Worm (Caenorhabditis elegans) whole organism, L1 larva: Measurements from ENCODE around the gene col-20.

Experiments used
- C34B4.2 ChIP-seq: sonication (generic microtip); optimal IDR thresholded peaks from 2 replicates; lab custom pipeline; 2017; ENCODE audit warnings: mild to moderate bottlenecking, missing genetic modification characterization, missing compliant biosample characterization
- F16B12.6 ChIP-seq: fragments of 150-350 bp; optimal IDR thresholded peaks from 2 replicates; lab custom pipeline; 2014; ENCODE audit warnings: missing biosample characterization, missing genetic modification characterization
- Y116A8C.19 ChIP-seq: sonication (generic microtip); optimal IDR thresholded peaks from 2 replicates; lab custom pipeline; 2016; ENCODE audit warnings: missing compliant biosample characterization, missing genetic modification characterization, borderline replicate concordance
- aly-2 ChIP-seq: fragments of 150-350 bp; optimal IDR thresholded peaks from 2 replicates; lab custom pipeline; 2014; ENCODE audit warnings: missing biosample characterization, missing genetic modification characterization
- blmp-1 ChIP-seq: fragments of 150-350 bp; optimal IDR thresholded peaks from 2 replicates; lab custom pipeline; 2014; ENCODE audit warnings: missing biosample characterization, missing genetic modification characterization
- ceh-8 ChIP-seq: fragments of 200-800 bp; sonication (Bioruptor generic); optimal IDR thresholded peaks from 2 replicates; lab custom pipeline; 2018; ENCODE audit warnings: mild to moderate bottlenecking, missing genetic modification characterization, moderate library complexity, missing compliant biosample characterization
- ceh-82 ChIP-seq, 3 experiments: fragments of 150-350 bp in 1 of 3; sonication (generic microtip) in 2 of 3; optimal IDR thresholded peaks; 2 replicates each; lab custom pipeline; 2014 to 2017; ENCODE audit warnings: missing biosample characterization in 3 of 3, missing genetic modification characterization in 3 of 3
- ceh-88 ChIP-seq: fragments of 200-800 bp; sonication (Bioruptor generic); IDR thresholded peaks from 2 replicates; pipeline ENCODE4 v1.3.6; 2022; ENCODE audit warnings: missing genetic modification characterization, missing compliant biosample characterization
- ceh-90 ChIP-seq: sonication (generic microtip); optimal IDR thresholded peaks from 2 replicates; lab custom pipeline; 2016; ENCODE audit warnings: missing genetic modification characterization, missing compliant biosample characterization
- ces-1 ChIP-seq: fragments of 150-350 bp; optimal IDR thresholded peaks from 2 replicates; lab custom pipeline; 2014; ENCODE audit warnings: missing biosample characterization, missing genetic modification reagents, missing genetic modification characterization
- dpl-1 ChIP-seq, 3 experiments: fragments of 150-350 bp in 2 of 3; sonication (generic microtip) in 1 of 3; optimal IDR thresholded peaks; 2 replicates each; lab custom pipeline; 2014 to 2017; ENCODE audit warnings: missing biosample characterization in 3 of 3, missing genetic modification characterization in 3 of 3, missing genetic modification reagents in 3 of 3
- dsc-1 ChIP-seq: sonication (generic microtip); optimal IDR thresholded peaks from 2 replicates; lab custom pipeline; 2016; ENCODE audit warnings: mild to moderate bottlenecking, missing genetic modification characterization, missing compliant biosample characterization
- efl-1 ChIP-seq, 4 experiments: fragments of 150-350 bp; optimal IDR thresholded peaks in 3 of 4; peaks in 1 of 4; 1 replicate in 1 of 4; 2 replicates in 3 of 4; lab custom pipeline; 2014; ENCODE audit warnings: missing biosample characterization in 2 of 4, missing genetic modification characterization in 2 of 4, missing genetic modification reagents in 2 of 4
- egl-13 ChIP-seq: sonication (generic microtip); optimal IDR thresholded peaks from 2 replicates; lab custom pipeline; 2016; ENCODE audit warnings: missing genotype, missing genetic modification reagents, missing genetic modification characterization, missing compliant biosample characterization
- elt-3 ChIP-seq, 6 experiments: fragments of 150-350 bp in 1 of 6; sonication (generic microtip); optimal IDR thresholded peaks; 2 replicates each; lab custom pipeline; 2017 to 2018; ENCODE audit warnings: missing biosample characterization in 6 of 6, missing genetic modification characterization in 6 of 6, inconsistent platforms in 1 of 6
- fkh-10 ChIP-seq: sonication (generic microtip); optimal IDR thresholded peaks from 2 replicates; lab custom pipeline; 2017; ENCODE audit warnings: missing biosample characterization, missing genetic modification reagents, missing genetic modification characterization
- fkh-4 ChIP-seq: sonication (generic microtip); optimal IDR thresholded peaks from 2 replicates; lab custom pipeline; 2016; ENCODE audit warnings: missing compliant biosample characterization, missing genetic modification characterization, borderline replicate concordance
- fos-1 ChIP-seq: fragments of 150-350 bp; optimal IDR thresholded peaks from 2 replicates; lab custom pipeline; 2014; ENCODE audit warnings: missing biosample characterization, missing genetic modification characterization
- hlh-4 ChIP-seq: sonication (generic microtip); optimal IDR thresholded peaks from 2 replicates; lab custom pipeline; 2016; ENCODE audit warnings: mild to moderate bottlenecking, missing genetic modification characterization, missing compliant biosample characterization
- isw-1 ChIP-seq: fragments of 200-800 bp; sonication (Bioruptor generic); IDR thresholded peaks from 2 replicates; pipeline ENCODE4 v1.3.6; 2022; ENCODE audit warnings: missing genetic modification characterization, missing compliant biosample characterization
- lin-14 ChIP-seq: fragments of 200-800 bp; sonication (Bioruptor generic); optimal IDR thresholded peaks from 2 replicates; lab custom pipeline; 2018; ENCODE audit warnings: mild to moderate bottlenecking, missing genetic modification characterization, moderate library complexity, missing compliant biosample characterization
- lin-39 ChIP-seq: fragments of 150-350 bp; optimal IDR thresholded peaks from 2 replicates; lab custom pipeline; 2014; ENCODE audit warnings: missing biosample characterization, missing genetic modification reagents, missing genetic modification characterization
- lir-3 ChIP-seq: sonication (generic microtip); optimal IDR thresholded peaks from 2 replicates; lab custom pipeline; 2016; ENCODE audit warnings: mild to moderate bottlenecking, missing genetic modification characterization, moderate library complexity, missing compliant biosample characterization; ENCODE audit not compliant: poor library complexity
- mab-9 ChIP-seq: fragments of 200-800 bp; sonication (Bioruptor generic); IDR thresholded peaks from 2 replicates; pipeline ENCODE4 v1.3.6; 2022; ENCODE audit warnings: missing genetic modification reagents, missing genetic modification characterization, missing compliant biosample characterization
- mdl-1 ChIP-seq, 2 experiments: fragments of 150-350 bp; optimal IDR thresholded peaks; 2 replicates each; lab custom pipeline; 2014 to 2017; ENCODE audit warnings: missing biosample characterization in 2 of 2, missing genetic modification characterization in 2 of 2, inconsistent platforms in 1 of 2
- nhr-11 ChIP-seq: fragments of 150-350 bp; optimal IDR thresholded peaks from 2 replicates; lab custom pipeline; 2014; ENCODE audit warnings: missing biosample characterization, missing genetic modification characterization
- nhr-12 ChIP-seq: sonication (generic microtip); optimal IDR thresholded peaks from 2 replicates; lab custom pipeline; 2017; ENCODE audit warnings: missing biosample characterization, missing genetic modification characterization
- nhr-19 ChIP-seq: fragments of 200-800 bp; sonication (Bioruptor generic); conservative IDR thresholded peaks from 2 replicates; pipeline ENCODE4 v1.3.6; 2022; ENCODE audit warnings: missing genetic modification characterization, missing compliant biosample characterization
- nhr-20 ChIP-seq: sonication (generic microtip); optimal IDR thresholded peaks from 2 replicates; lab custom pipeline; 2016; ENCODE audit warnings: mild to moderate bottlenecking, missing genetic modification characterization, missing compliant biosample characterization
- pax-3 ChIP-seq: fragments of 200-800 bp; sonication (Bioruptor generic); optimal IDR thresholded peaks from 2 replicates; lab custom pipeline; 2018; ENCODE audit warnings: mild to moderate bottlenecking, missing genetic modification characterization, moderate library complexity, missing compliant biosample characterization
- rnt-1 ChIP-seq: sonication (generic microtip); optimal IDR thresholded peaks from 2 replicates; lab custom pipeline; 2016; ENCODE audit warnings: mild to moderate bottlenecking, missing genetic modification characterization, moderate library complexity, missing compliant biosample characterization
- skn-1 ChIP-seq: fragments of 150-350 bp; optimal IDR thresholded peaks from 2 replicates; lab custom pipeline; 2014; ENCODE audit warnings: missing biosample characterization, missing genetic modification characterization
- sox-4 ChIP-seq: sonication (generic microtip); optimal IDR thresholded peaks from 2 replicates; lab custom pipeline; 2016; ENCODE audit warnings: missing genetic modification characterization, missing compliant biosample characterization
- sptf-1 ChIP-seq: fragments of 150-350 bp; optimal IDR thresholded peaks from 2 replicates; lab custom pipeline; 2014; ENCODE audit warnings: missing biosample characterization, missing genetic modification characterization
- sup-37 ChIP-seq: fragments of 200-800 bp; sonication (Bioruptor generic); optimal IDR thresholded peaks from 2 replicates; lab custom pipeline; 2018; ENCODE audit warnings: mild to moderate bottlenecking, missing genetic modification characterization, missing compliant biosample characterization
- tlp-1 ChIP-seq: fragments of 150-350 bp; optimal IDR thresholded peaks from 2 replicates; lab custom pipeline; 2014; ENCODE audit warnings: missing biosample characterization, missing genetic modification characterization
- unc-130 ChIP-seq: fragments of 150-350 bp; optimal IDR thresholded peaks from 2 replicates; lab custom pipeline; 2017; ENCODE audit warnings: missing biosample characterization, missing genetic modification characterization, inconsistent platforms
- unc-86 ChIP-seq: sonication (generic microtip); optimal IDR thresholded peaks from 2 replicates; lab custom pipeline; 2016; ENCODE audit warnings: missing genetic modification characterization, missing compliant biosample characterization
- unc-98 ChIP-seq: fragments of 200-800 bp; sonication (Bioruptor generic); IDR thresholded peaks from 2 replicates; pipeline ENCODE4 v1.3.6; 2022; ENCODE audit warnings: missing genetic modification characterization, missing compliant biosample characterization
- vab-15 ChIP-seq: sonication (generic microtip); optimal IDR thresholded peaks from 2 replicates; lab custom pipeline; 2017; ENCODE audit warnings: missing genotype, mild to moderate bottlenecking, missing genetic modification characterization, missing compliant biosample characterization
- xbp-1 ChIP-seq: sonication (generic microtip); optimal IDR thresholded peaks from 2 replicates; lab custom pipeline; 2016; ENCODE audit warnings: missing genetic modification characterization, missing compliant biosample characterization
- zag-1 ChIP-seq: fragments of 150-350 bp; optimal IDR thresholded peaks from 2 replicates; lab custom pipeline; 2014; ENCODE audit warnings: missing biosample characterization, missing genetic modification characterization
- ztf-4 ChIP-seq: fragments of 150-350 bp; optimal IDR thresholded peaks from 2 replicates; lab custom pipeline; 2014; ENCODE audit warnings: missing biosample characterization, missing genetic modification characterization

The col-20 gene

DNA sequence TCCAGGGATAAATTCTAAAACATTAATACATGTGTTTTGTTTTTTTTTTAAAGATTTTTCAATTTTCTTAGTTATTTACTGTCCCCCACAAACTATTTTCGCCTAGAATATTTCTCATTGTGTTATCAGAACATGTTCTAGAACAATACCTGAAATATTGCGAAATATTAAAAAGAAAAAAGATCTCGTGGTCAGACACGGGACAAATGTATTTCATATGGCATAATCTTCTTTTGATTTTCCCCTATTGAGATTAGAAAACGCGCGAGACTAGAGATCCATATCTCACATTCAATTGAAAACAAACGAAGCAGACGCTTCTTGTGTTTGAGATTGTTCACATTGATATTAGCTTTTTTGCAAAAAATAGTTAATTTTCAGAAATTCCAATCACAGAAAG, 14.5 kb downstream of the col-20 start (continued):
- no peak for TF ChIP-seq sptf-1 (tag; lab: Kevin White, UChicago)
- no peak for TF ChIP-seq unc-130 (tag; lab: Kevin White, UChicago)
- no peak for TF ChIP-seq ceh-82 (tag; optimal IDR thresholded peaks at IDR 0.05; lab: Kevin White, UChicago)

DNA sequence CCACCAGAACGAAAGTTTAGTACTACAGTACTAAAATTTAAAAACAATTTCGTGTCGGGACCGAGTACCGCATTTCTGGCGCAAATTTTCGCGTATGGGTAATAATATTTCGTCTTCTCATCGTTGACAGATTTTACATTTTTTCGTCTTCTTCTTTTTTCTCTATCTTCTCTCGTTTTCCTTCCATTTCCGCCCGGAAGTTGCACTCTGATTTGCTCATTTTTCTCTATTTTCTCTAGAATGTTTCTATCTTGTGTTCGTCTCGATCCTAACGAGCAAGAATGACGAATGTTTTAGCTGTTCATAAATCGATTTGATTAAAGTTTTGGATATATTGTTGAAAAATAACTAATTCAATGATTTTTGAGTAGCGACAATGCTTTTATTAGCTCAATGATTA, 15.1 kb downstream of the col-20 start:
- TF ChIP-seq isw-1 (GFP tag; lab: Robert Waterston, UW) (0 out of 2 replicates have a peak, but pooled peaks have one; percentile 1), C34B4.2 (tag; lab: Kevin White, UChicago) (no peak), elt-3 (tag; optimal IDR thresholded peaks at IDR 0.05; lab: Kevin White, UChicago) (no peak), rnt-1 (tag; lab: Kevin White, UChicago) (peak; percentile 5), fkh-4 (no peak), efl-1 (optimal IDR thresholded peaks at IDR 0.05; lab: Kevin White, UChicago) (peak in 1 of 2 experiments; percentile 14), efl-1 (GFP tag; optimal IDR thresholded peaks at IDR 0.05 in 1 of 2; lab: Kevin White, UChicago) (no peak), lin-14 (peak; percentile 65), nhr-20 (tag; lab: Kevin White, UChicago) (no peak), nhr-11 (tag; lab: Kevin White, UChicago) (no peak), dsc-1 (tag; lab: Kevin White, UChicago) (no peak), fkh-10 (GFP tag; lab: Kevin White, UChicago) (no peak)

DNA sequence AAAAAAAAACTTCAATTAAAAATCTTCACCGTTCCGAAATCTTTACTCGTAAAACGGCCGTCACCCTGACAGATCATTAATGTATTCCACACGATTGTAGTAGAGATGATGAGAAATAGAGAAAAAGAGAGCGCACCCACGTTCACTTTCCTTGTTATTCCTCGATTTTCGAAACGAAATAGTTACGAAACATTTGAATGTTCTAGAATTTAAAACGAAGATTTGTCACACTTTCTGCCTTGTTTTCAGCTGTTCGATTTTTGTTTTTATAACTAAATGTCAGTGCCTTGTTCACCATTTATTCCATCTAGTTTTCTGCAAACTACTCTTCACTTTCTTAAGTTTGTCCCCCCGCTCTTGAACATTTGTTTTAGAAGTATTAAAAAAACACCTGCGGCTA, 15.8 kb downstream of the col-20 start:
- peak; percentile 19 for TF ChIP-seq blmp-1 (tag; lab: Kevin White, UChicago)
- no peak for TF ChIP-seq unc-98 (GFP tag; lab: Robert Waterston, UW)
- no peak for TF ChIP-seq Y116A8C.19
- no peak for TF ChIP-seq lin-14
- TF ChIP-seq fos-1 (tag; lab: Kevin White, UChicago), result no peak
- TF ChIP-seq efl-1 (optimal IDR thresholded peaks at IDR 0.05; lab: Kevin White, UChicago), result no peak
- TF ChIP-seq efl-1 (GFP tag; optimal IDR thresholded peaks at IDR 0.05 in 1 of 2; lab: Kevin White, UChicago), result peak; percentile 11 to 91
- TF ChIP-seq lir-3, result no peak
- no peak for TF ChIP-seq rnt-1 (tag; lab: Kevin White, UChicago)
- TF ChIP-seq skn-1 (tag; lab: Kevin White, UChicago), result peak; percentile 64

DNA sequence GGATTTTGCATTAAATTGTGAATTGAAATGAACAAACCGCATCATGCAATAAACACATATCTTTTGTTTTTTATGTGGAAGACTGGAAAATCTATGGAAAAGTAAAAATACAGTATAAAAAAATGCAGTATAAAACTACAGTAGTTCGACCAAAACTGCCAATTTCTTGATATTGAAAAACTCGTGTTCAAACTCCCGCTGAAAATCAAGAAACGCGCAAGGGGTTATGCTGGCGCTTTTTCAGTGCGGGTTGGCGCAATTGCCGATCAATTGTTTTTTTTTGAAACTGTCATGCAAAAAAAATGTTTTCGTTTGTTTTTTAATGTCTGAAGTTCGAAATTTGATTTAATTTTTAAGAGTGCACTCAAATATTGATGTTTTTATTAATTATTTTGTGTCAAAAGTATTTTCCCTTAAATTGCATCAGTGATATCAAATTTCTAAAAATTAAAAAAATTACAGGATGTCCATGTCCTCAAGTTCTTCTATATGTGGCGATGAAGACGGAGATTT, 18.9 kb downstream of the col-20 start, which contains the start of gene dnj-9:
Gene dnj-9, plus strand, starts transcription at position 463 of the 513 bp plus-strand sequence.
- TF ChIP-seq ces-1 (GFP tag; lab: Kevin White, UChicago) (no peak), C34B4.2 (tag; lab: Kevin White, UChicago) (peak; percentile 39), mdl-1 (tag; optimal IDR thresholded peaks at IDR 0.05; lab: Kevin White, UChicago) (peak in 1 of 2 experiments; percentile 78), ztf-4 (tag; lab: Kevin White, UChicago) (peak; percentile 84), lir-3 (peak; percentile 83), fkh-4 (peak; percentile 80), nhr-19 (GFP tag; lab: Robert Waterston, UW) (peak; percentile 96), vab-15 (tag; lab: Kevin White, UChicago) (peak; percentile 45), ceh-8 (peak; percentile 93), Y116A8C.19 (no peak), nhr-12 (tag; lab: Kevin White, UChicago) (peak; percentile 24), mab-9 (GFP tag; lab: Robert Waterston, UW) (peak; percentile 85), nhr-11 (tag; lab: Kevin White, UChicago) (peak; percentile 88), dpl-1 (GFP tag; optimal IDR thresholded peaks at IDR 0.05; lab: Kevin White, UChicago) (peak; percentile 99), pax-3 (peak; percentile 86), ceh-90 (tag; lab: Kevin White, UChicago) (peak; percentile 57), isw-1 (GFP tag; lab: Robert Waterston, UW) (peak; percentile 91), aly-2 (peak; percentile 88), zag-1 (tag; lab: Kevin White, UChicago) (no peak), ceh-88 (GFP tag; lab: Robert Waterston, UW) (peak; percentile 83), xbp-1 (tag; lab: Kevin White, UChicago) (peak; percentile 96), tlp-1 (tag; lab: Kevin White, UChicago) (no peak), egl-13 (peak; percentile 92), sup-37 (GFP tag; lab: Kevin White, UChicago) (peak; percentile 86), elt-3 (tag; optimal IDR thresholded peaks at IDR 0.05; lab: Kevin White, UChicago) (peak in 3 of 6 experiments; percentile 50 to 90 (median 90)), efl-1 (optimal IDR thresholded peaks at IDR 0.05; lab: Kevin White, UChicago) (peak; percentile 91 to 99), efl-1 (GFP tag; optimal IDR thresholded peaks at IDR 0.05 in 1 of 2; lab: Kevin White, UChicago) (peak; percentile 99 to 100), hlh-4 (tag; lab: Kevin White, UChicago) (peak; percentile 8), unc-86 (tag; lab: Kevin White, UChicago) (peak; percentile 94), lin-39 (tag; lab: Kevin White, UChicago) (peak; percentile 97), F16B12.6 (tag; lab: Kevin White, UChicago) (peak; percentile 72), fkh-10 (GFP tag; lab: Kevin White, UChicago) (peak; percentile 86), sox-4 (peak; percentile 93), unc-98 (GFP tag; lab: Robert Waterston, UW) (peak; percentile 70)
